Worm (Caenorhabditis elegans) whole organism, midembryonic: Measurements from ENCODE around the gene R10D12.6.

Experiments
- flt-1 ChIP-seq: fragments of 200-800 bp; sonication (Bioruptor generic); IDR thresholded peaks from 2 replicates; pipeline ENCODE4 v1.3.6; 2022; ENCODE audit warnings: missing genetic modification characterization, missing compliant biosample characterization
- klf-2 ChIP-seq: fragments of 200-800 bp; sonication (Bioruptor generic); conservative IDR thresholded peaks from 2 replicates; pipeline ENCODE4 v1.3.6; 2022; ENCODE audit warnings: missing genetic modification reagents, missing genetic modification characterization, missing compliant biosample characterization
- med-1 ChIP-seq: sonication (generic microtip); optimal IDR thresholded peaks from 2 replicates; lab custom pipeline; 2017; ENCODE audit warnings: missing genetic modification characterization, mild to moderate bottlenecking, missing compliant biosample characterization, antibody characterized with exemption, missing genetic modification reagents; ENCODE audit not compliant: insufficient read depth

- TF ChIP-seq flt-1 (GFP tag; lab: Robert Waterston, UW), result no peak
- TF ChIP-seq klf-2 (GFP tag; lab: Robert Waterston, UW), result no peak
- no peak for TF ChIP-seq med-1
Observed at ce11 chrV:13904446-13904845, 44.7 kb upstream of the R10D12.6 start, which contains the start of gene stdh-3.
